Worm (Caenorhabditis elegans) whole organism, L4 larva: Measurements from ENCODE around the gene nhr-66.

Experiments used
- F49E8.2 ChIP-seq: sonication (generic microtip); optimal IDR thresholded peaks from 2 replicates; lab custom pipeline; 2016; ENCODE audit warnings: missing compliant biosample characterization, mild to moderate bottlenecking, missing genetic modification characterization, borderline replicate concordance
- R02D3.7 ChIP-seq: fragments of 150-350 bp; sonication (generic microtip); optimal IDR thresholded peaks from 3 replicates; lab custom pipeline; 2014; ENCODE audit warnings: missing biosample characterization, missing genetic modification characterization
- Y48G9A.11 ChIP-seq: fragments of 200-800 bp; sonication (Bioruptor generic); IDR thresholded peaks from 2 replicates; pipeline ENCODE4 v1.3.6; 2022; ENCODE audit warnings: missing genetic modification reagents, missing genetic modification characterization, missing compliant biosample characterization
- ZK337.2 ChIP-seq: fragments of 200-800 bp; sonication (Bioruptor generic); IDR thresholded peaks from 2 replicates; pipeline ENCODE4 v1.3.6; 2022; ENCODE audit warnings: missing genetic modification reagents, missing genetic modification characterization, missing compliant biosample characterization
- ZK546.5 ChIP-seq, 2 experiments: sonication (generic microtip); optimal IDR thresholded peaks; 2 replicates each; lab custom pipeline; 2017; ENCODE audit warnings: missing biosample characterization in 2 of 2, missing genetic modification characterization in 2 of 2
- aha-1 ChIP-seq: fragments of 150-350 bp; peaks from one replicate; lab custom pipeline; 2014; ENCODE audit warnings: missing biosample characterization, missing genetic modification characterization
- ceh-28 ChIP-seq: fragments of 150-350 bp; optimal IDR thresholded peaks from 2 replicates; lab custom pipeline; 2014; ENCODE audit warnings: missing biosample characterization, missing genetic modification reagents, missing genetic modification characterization
- cey-2 ChIP-seq: sonication (generic microtip); optimal IDR thresholded peaks from 3 replicates; lab custom pipeline; 2017; ENCODE audit warnings: missing genetic modification characterization, mild to moderate bottlenecking, missing compliant biosample characterization, antibody characterized with exemption, borderline replicate concordance; ENCODE audit not compliant: insufficient read depth
- ctbp-1 ChIP-seq: fragments of 200-800 bp; sonication (Bioruptor generic); IDR thresholded peaks from 2 replicates; pipeline ENCODE4 v1.3.6; 2022; ENCODE audit warnings: missing genetic modification reagents, missing genetic modification characterization, missing compliant biosample characterization
- daf-12 ChIP-seq: fragments of 150-350 bp; optimal IDR thresholded peaks from 2 replicates; lab custom pipeline; 2014; ENCODE audit warnings: missing biosample characterization, missing genetic modification reagents, missing genetic modification characterization
- daf-19 ChIP-seq: fragments of 200-800 bp; sonication (Bioruptor generic); conservative IDR thresholded peaks from 2 replicates; pipeline ENCODE4 v1.3.6; 2022; ENCODE audit warnings: missing genetic modification characterization, missing compliant biosample characterization
- dmd-6 ChIP-seq: fragments of 200-800 bp; sonication (Bioruptor generic); IDR thresholded peaks from 2 replicates; pipeline ENCODE4 v1.3.6; 2022; ENCODE audit warnings: missing genetic modification reagents, missing genetic modification characterization, missing compliant biosample characterization
- dmd-8 ChIP-seq: fragments of 200-800 bp; sonication (Bioruptor generic); IDR thresholded peaks from 2 replicates; pipeline ENCODE4 v1.3.6; 2022; ENCODE audit warnings: missing genetic modification characterization, missing compliant biosample characterization
- dmd-9 ChIP-seq: fragments of 200-800 bp; sonication (Bioruptor generic); IDR thresholded peaks from 2 replicates; pipeline ENCODE4 v1.3.6; 2022; ENCODE audit warnings: missing genetic modification reagents, missing genetic modification characterization, missing compliant biosample characterization
- dve-1 ChIP-seq: sonication (generic microtip); optimal IDR thresholded peaks from 2 replicates; lab custom pipeline; 2017; ENCODE audit warnings: antibody characterized with exemption, mild to moderate bottlenecking, missing genetic modification characterization, missing compliant biosample characterization; ENCODE audit not compliant: insufficient read depth
- hlh-11 ChIP-seq: fragments of 200-800 bp; sonication (Bioruptor generic); optimal IDR thresholded peaks from 2 replicates; lab custom pipeline; 2018; ENCODE audit warnings: mild to moderate bottlenecking, missing genetic modification characterization, missing compliant biosample characterization
- lin-29 ChIP-seq: fragments of 200-800 bp; sonication (Bioruptor generic); IDR thresholded peaks from 2 replicates; pipeline ENCODE4 v1.3.6; 2022; ENCODE audit warnings: missing genetic modification reagents, missing genetic modification characterization, missing compliant biosample characterization
- lin-38 ChIP-seq: fragments of 200-800 bp; sonication (Bioruptor generic); IDR thresholded peaks from 2 replicates; pipeline ENCODE4 v1.3.6; 2022; ENCODE audit warnings: missing genetic modification reagents, missing genetic modification characterization, missing compliant biosample characterization
- lin-39 ChIP-seq: fragments of 150-350 bp; optimal IDR thresholded peaks from 2 replicates; lab custom pipeline; 2014; ENCODE audit warnings: missing biosample characterization, missing genetic modification reagents, missing genetic modification characterization
- nhr-102 ChIP-seq: sonication (generic microtip); optimal IDR thresholded peaks from 2 replicates; lab custom pipeline; 2016; ENCODE audit warnings: mild to moderate bottlenecking, missing genetic modification characterization, moderate library complexity, missing compliant biosample characterization
- nhr-28 ChIP-seq: fragments of 150-350 bp; optimal IDR thresholded peaks from 2 replicates; lab custom pipeline; 2014; ENCODE audit warnings: missing biosample characterization, missing genetic modification characterization
- nhr-41 ChIP-seq: fragments of 200-800 bp; sonication (Bioruptor generic); IDR thresholded peaks from 2 replicates; pipeline ENCODE4 v1.3.6; 2022; ENCODE audit warnings: missing genetic modification reagents, missing genetic modification characterization, missing compliant biosample characterization
- nhr-48 ChIP-seq: sonication (generic microtip); optimal IDR thresholded peaks from 2 replicates; lab custom pipeline; 2016; ENCODE audit warnings: mild to moderate bottlenecking, missing genetic modification characterization, missing compliant biosample characterization
- nhr-6 ChIP-seq: fragments of 150-350 bp; optimal IDR thresholded peaks from 2 replicates; lab custom pipeline; 2014; ENCODE audit warnings: missing biosample characterization, missing genetic modification characterization
- pha-4 ChIP-seq, 2 experiments: fragments of 150-350 bp in 1 of 2; fragments of 200-800 bp in 1 of 2; sonication (Bioruptor generic) in 1 of 2; IDR thresholded peaks in 1 of 2; optimal IDR thresholded peaks in 1 of 2; 2 replicates each; pipeline versions ENCODE4 v1.3.6 to Lab custom; 2014 to 2022; ENCODE audit warnings: missing genetic modification characterization in 2 of 2, missing genetic modification reagents in 2 of 2, missing biosample characterization in 1 of 2, missing compliant biosample characterization in 1 of 2
- pqm-1 ChIP-seq: sonication (generic microtip); optimal IDR thresholded peaks from 2 replicates; lab custom pipeline; 2017; ENCODE audit warnings: missing biosample characterization, missing genetic modification characterization
- saeg-2 ChIP-seq: fragments of 200-800 bp; sonication (Bioruptor generic); IDR thresholded peaks from 2 replicates; pipeline ENCODE4 v1.3.6; 2022; ENCODE audit warnings: missing genetic modification reagents, missing genetic modification characterization, missing compliant biosample characterization
- sdz-12 ChIP-seq: fragments of 200-800 bp; sonication (Bioruptor generic); optimal IDR thresholded peaks from 2 replicates; lab custom pipeline; 2018; ENCODE audit warnings: mild to moderate bottlenecking, missing genetic modification characterization, missing compliant biosample characterization
- snpc-4 ChIP-seq: fragments of 150-350 bp; optimal IDR thresholded peaks from 2 replicates; lab custom pipeline; 2014; ENCODE audit warnings: missing biosample characterization, missing genetic modification characterization
- spr-1 ChIP-seq: sonication (generic microtip); optimal IDR thresholded peaks from 2 replicates; lab custom pipeline; 2016; ENCODE audit warnings: mild to moderate bottlenecking, missing genetic modification characterization, missing compliant biosample characterization
- spr-3 ChIP-seq: fragments of 200-800 bp; sonication (Bioruptor generic); optimal IDR thresholded peaks from 2 replicates; lab custom pipeline; 2018; ENCODE audit warnings: mild to moderate bottlenecking, missing genetic modification characterization, missing compliant biosample characterization
- tra-1 ChIP-seq: fragments of 200-800 bp; sonication (Bioruptor generic); IDR thresholded peaks from 2 replicates; pipeline ENCODE4 v1.3.6; 2022; ENCODE audit warnings: missing genetic modification reagents, missing genetic modification characterization, missing compliant biosample characterization
- unc-130 ChIP-seq: sonication (generic microtip); optimal IDR thresholded peaks from 2 replicates; lab custom pipeline; 2016; ENCODE audit warnings: missing genetic modification reagents, missing genetic modification characterization, missing compliant biosample characterization
- vab-7 ChIP-seq: fragments of 200-800 bp; sonication (Bioruptor generic); IDR thresholded peaks from 2 replicates; pipeline ENCODE4 v1.3.6; 2022; ENCODE audit warnings: missing genetic modification reagents, missing genetic modification characterization, missing compliant biosample characterization
- zag-1 ChIP-seq: fragments of 150-350 bp; optimal IDR thresholded peaks from 2 replicates; lab custom pipeline; 2014; ENCODE audit warnings: missing biosample characterization, missing genetic modification characterization
- zip-11 ChIP-seq: fragments of 200-800 bp; sonication (Bioruptor generic); IDR thresholded peaks from 2 replicates; pipeline ENCODE4 v1.3.6; 2022; ENCODE audit warnings: missing genetic modification characterization, missing compliant biosample characterization
- zip-2 ChIP-seq: fragments of 150-350 bp; optimal IDR thresholded peaks from 2 replicates; lab custom pipeline; 2014; ENCODE audit warnings: missing biosample characterization, missing genetic modification characterization

nhr-66 gene

DNA sequence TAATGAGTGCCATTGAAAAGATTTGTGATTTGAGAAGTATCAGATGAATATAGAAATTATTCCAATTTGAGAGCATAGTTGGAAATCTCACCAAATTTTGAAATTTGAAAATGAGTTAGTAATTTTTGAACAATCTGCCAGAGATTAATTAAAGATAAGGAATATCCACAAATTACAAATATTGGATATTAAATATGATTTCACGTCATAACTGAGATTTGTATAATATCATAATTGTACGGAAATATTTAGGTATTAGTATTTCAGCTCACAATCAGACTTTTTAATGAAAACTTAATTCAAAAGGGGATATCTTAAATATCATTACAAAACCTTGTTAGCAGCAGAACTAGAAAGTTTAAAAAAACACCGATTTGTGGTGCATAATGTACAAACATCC, 23.5 kb upstream of the nhr-66 start, which contains the start of gene K07H8.7:
Gene K07H8.7 (minus strand): TSS at position 101 of the 400 bp plus-strand sequence.
- TF ChIP-seq zag-1 (tag; lab: Kevin White, UChicago) (no peak), ceh-28 (no peak), daf-12 (tag; lab: Kevin White, UChicago) (no peak), nhr-48 (tag; lab: Kevin White, UChicago) (no peak), pha-4 (GFP tag; IDR thresholded peaks at IDR 0.05; lab: Robert Waterston, UW) (no peak), pha-4 (tag; optimal IDR thresholded peaks at IDR 0.05; lab: Kevin White, UChicago) (no peak), zip-2 (tag; lab: Kevin White, UChicago) (no peak), lin-39 (no peak), nhr-41 (GFP tag; lab: Robert Waterston, UW) (no peak), R02D3.7 (no peak), daf-19 (GFP tag; lab: Robert Waterston, UW) (no peak)

DNA sequence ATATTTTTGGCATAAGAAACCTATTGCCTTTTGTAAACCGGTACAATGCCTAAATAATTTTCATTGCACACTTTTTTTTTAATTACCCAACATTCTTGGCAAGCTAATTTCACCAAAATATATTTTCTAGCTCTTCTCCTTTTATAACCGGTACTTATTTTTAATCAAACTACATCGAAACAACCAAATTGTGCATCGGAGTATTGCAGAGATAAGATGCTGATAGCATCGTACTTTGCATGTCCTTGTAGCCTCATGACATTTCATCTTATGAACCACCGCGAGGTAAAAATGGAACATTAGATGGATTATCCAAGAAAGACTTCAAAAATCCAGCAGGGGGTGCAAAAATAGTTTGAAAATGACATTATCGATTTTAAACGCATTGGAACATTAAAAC, 18.8 kb upstream of the nhr-66 start:
- TF ChIP-seq dmd-8: no peak
- peak; percentile 34 for TF ChIP-seq dve-1 (tag; lab: Kevin White, UChicago)
- TF ChIP-seq snpc-4 (tag; lab: Kevin White, UChicago): no peak
- TF ChIP-seq pqm-1 (tag; lab: Kevin White, UChicago): peak; percentile 32
- no peak for TF ChIP-seq tra-1 (GFP tag; lab: Robert Waterston, UW)
- no peak for TF ChIP-seq unc-130 (GFP tag; lab: Kevin White, UChicago)
- TF ChIP-seq ZK337.2 (GFP tag; lab: Robert Waterston, UW): no peak
- peak; percentile 64 for TF ChIP-seq nhr-28 (tag; lab: Kevin White, UChicago)

DNA sequence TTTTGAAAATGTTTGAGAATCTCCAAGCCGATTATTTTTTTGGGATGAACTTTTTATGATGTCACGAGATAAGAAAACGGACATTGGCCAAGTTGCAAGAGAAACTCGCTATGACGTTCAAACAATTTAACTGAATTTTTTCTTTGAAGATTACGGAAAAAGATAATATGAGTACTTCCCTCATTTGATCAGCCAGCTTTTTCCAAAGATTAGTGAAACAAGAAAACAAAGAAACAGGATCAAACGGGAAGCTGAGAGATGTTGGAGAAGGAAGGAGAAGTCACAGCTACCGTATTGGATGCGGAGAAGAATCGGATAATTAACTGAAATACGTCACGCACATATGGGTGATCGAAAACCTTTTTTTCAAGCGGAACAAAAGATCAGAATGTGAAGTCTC, 17.8 kb upstream of the nhr-66 start:
- TF ChIP-seq vab-7 (GFP tag; lab: Robert Waterston, UW) (no peak), aha-1 (tag; lab: Kevin White, UChicago) (peak; percentile 90), lin-39 (no peak), saeg-2 (GFP tag; lab: Robert Waterston, UW) (no peak), nhr-102 (tag; lab: Kevin White, UChicago) (no peak), unc-130 (GFP tag; lab: Kevin White, UChicago) (no peak), sdz-12 (GFP tag; lab: Kevin White, UChicago) (no peak), nhr-48 (tag; lab: Kevin White, UChicago) (peak; percentile 66), ctbp-1 (no peak), lin-38 (GFP tag; lab: Robert Waterston, UW) (no peak), tra-1 (GFP tag; lab: Robert Waterston, UW) (no peak), daf-12 (tag; lab: Kevin White, UChicago) (no peak), spr-1 (no peak), dve-1 (tag; lab: Kevin White, UChicago) (no peak), R02D3.7 (no peak), dmd-6 (GFP tag; lab: Robert Waterston, UW) (no peak), zip-11 (GFP tag; lab: Robert Waterston, UW) (no peak), hlh-11 (tag; lab: Kevin White, UChicago) (peak; percentile 59), F49E8.2 (tag; lab: Kevin White, UChicago) (no peak), nhr-28 (tag; lab: Kevin White, UChicago) (peak; percentile 24), spr-3 (GFP tag; lab: Kevin White, UChicago) (no peak), daf-19 (GFP tag; lab: Robert Waterston, UW) (no peak), ZK546.5 (tag; optimal IDR thresholded peaks at IDR 0.05; lab: Kevin White, UChicago) (no peak), Y48G9A.11 (GFP tag; lab: Robert Waterston, UW) (no peak), dmd-9 (GFP tag; lab: Robert Waterston, UW) (no peak), lin-29 (GFP tag; lab: Robert Waterston, UW) (no peak), nhr-6 (tag; lab: Kevin White, UChicago) (no peak), cey-2 (tag; lab: Kevin White, UChicago) (no peak)
